Fruit fly (Drosophila melanogaster) Kc167 (cell line): ENCODE measurements around the gene CG14085.

Experiments
- Myc ChIP-seq: fragments of >200 bp; optimal IDR thresholded peaks from 2 replicates; lab custom pipeline; 2017; ENCODE audit warnings: missing external identifiers
- Sin3A ChIP-seq: fragments of >200 bp; optimal IDR thresholded peaks from 2 replicates; lab custom pipeline; 2018; ENCODE audit warnings: missing external identifiers
- h ChIP-seq: fragments of >200 bp; optimal IDR thresholded peaks from 3 replicates; lab custom pipeline; 2018; ENCODE audit warnings: missing external identifiers
- insv ChIP-seq: fragments of >200 bp; optimal IDR thresholded peaks from 3 replicates; lab custom pipeline; 2018; ENCODE audit warnings: missing external identifiers
- psq ChIP-seq: fragments of >200 bp; optimal IDR thresholded peaks from 2 replicates; lab custom pipeline; 2017; ENCODE audit warnings: missing external identifiers
- ttk ChIP-seq: sonication (Bioruptor generic); optimal IDR thresholded peaks from 2 replicates; lab custom pipeline; 2017; ENCODE audit warnings: missing external identifiers

DNA sequence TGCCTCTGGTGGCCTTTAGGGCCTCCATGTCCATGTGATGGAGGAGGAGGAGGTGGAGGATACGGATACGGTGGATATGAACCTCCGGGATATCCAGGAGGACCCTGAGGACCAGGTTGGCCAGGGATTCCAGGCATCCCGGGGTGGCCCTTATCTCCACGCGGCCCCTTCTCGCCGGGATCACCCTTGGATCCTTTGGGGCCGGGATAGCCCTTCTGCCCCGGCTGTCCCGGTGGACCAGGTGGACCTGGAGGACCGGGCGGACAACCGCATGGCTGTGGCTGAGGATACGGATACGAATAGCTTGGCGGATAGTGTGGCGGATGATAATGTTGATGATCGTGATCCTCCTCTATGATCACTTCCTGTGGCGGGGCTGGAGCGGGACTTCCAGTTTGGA lies 11.1 kb downstream of the CG14085 start:
- TF ChIP-seq h: no peak
- TF ChIP-seq Myc (lab: Kevin White, UChicago): no peak
- no peak for TF ChIP-seq ttk (lab: Kevin White, UChicago)
- no peak for TF ChIP-seq psq (lab: Kevin White, UChicago)
- no peak for TF ChIP-seq Sin3A (lab: Kevin White, UChicago)
- TF ChIP-seq insv (lab: Kevin White, UChicago): no peak
